Fruit fly (Drosophila melanogaster) whole organism, prepupa: ENCODE results near the gene CG34301.
A peak's percentile ranks its signal among the peaks of the same experiment; 100 is the strongest.

Experiments used
- Blimp-1 ChIP-seq: fragments of 200-800 bp; sonication (Bioruptor generic); optimal IDR thresholded peaks from 3 replicates; lab custom pipeline; 2017; ENCODE audit warnings: missing biosample characterization, missing genetic modification characterization, mild to moderate bottlenecking, moderate library complexity, missing genetic modification reagents
- CG10669 ChIP-seq: fragments of 200-800 bp; sonication (Bioruptor generic); optimal IDR thresholded peaks from 3 replicates; lab custom pipeline; 2018; ENCODE audit warnings: missing biosample characterization, mild to moderate bottlenecking, missing genetic modification characterization, moderate library complexity
- CG1621 ChIP-seq: fragments of 200-800 bp; sonication (Bioruptor generic); optimal IDR thresholded peaks from 3 replicates; lab custom pipeline; 2018; ENCODE audit warnings: missing biosample characterization, mild to moderate bottlenecking, missing genetic modification characterization
- CG16779 ChIP-seq: fragments of 200-800 bp; sonication (Bioruptor generic); optimal IDR thresholded peaks from 3 replicates; lab custom pipeline; 2017; ENCODE audit warnings: missing biosample characterization, mild to moderate bottlenecking, missing genetic modification characterization
- CG3032 ChIP-seq: fragments of 200-800 bp; optimal IDR thresholded peaks from 2 replicates; lab custom pipeline; 2019; ENCODE audit warnings: missing biosample characterization, mild to moderate bottlenecking, missing genetic modification characterization, moderate library complexity
- CG31627 ChIP-seq: fragments of 200-800 bp; sonication (Bioruptor generic); optimal IDR thresholded peaks from 3 replicates; lab custom pipeline; 2016; ENCODE audit warnings: missing biosample characterization, missing genetic modification characterization
- CG32006 ChIP-seq: fragments of 200-800 bp; sonication (Bioruptor generic); optimal IDR thresholded peaks from 3 replicates; lab custom pipeline; 2017; ENCODE audit warnings: missing biosample characterization, mild to moderate bottlenecking, missing genetic modification characterization
- CG34406 ChIP-seq: fragments of 200-800 bp; sonication (Bioruptor generic); optimal IDR thresholded peaks from 3 replicates; lab custom pipeline; 2016; ENCODE audit warnings: missing biosample characterization, missing genetic modification characterization
- CG4318 ChIP-seq: fragments of 200-800 bp; sonication (Bioruptor generic); optimal IDR thresholded peaks from 3 replicates; lab custom pipeline; 2017; ENCODE audit warnings: missing biosample characterization, mild to moderate bottlenecking, missing genetic modification characterization
- CG6163 ChIP-seq: fragments of 200-800 bp; sonication (Bioruptor generic); IDR thresholded peaks from 3 replicates; pipeline ENCODE4 v1.3.6; 2022; ENCODE audit warnings: missing biosample characterization, missing genetic modification characterization
- CG6276 ChIP-seq: fragments of 200-800 bp; sonication (Bioruptor generic); optimal IDR thresholded peaks from 2 replicates; lab custom pipeline; 2017; ENCODE audit warnings: missing biosample characterization, mild to moderate bottlenecking, missing genetic modification characterization
- CG6792 ChIP-seq: fragments of 200-800 bp; sonication (Bioruptor generic); optimal IDR thresholded peaks from 3 replicates; lab custom pipeline; 2016; ENCODE audit warnings: missing biosample characterization, missing genetic modification characterization
- CG6808 ChIP-seq: fragments of 200-800 bp; sonication (Bioruptor generic); optimal IDR thresholded peaks from 3 replicates; lab custom pipeline; 2017; ENCODE audit warnings: missing biosample characterization, missing genetic modification characterization, mild to moderate bottlenecking, moderate library complexity, missing genetic modification reagents
- CG6854 ChIP-seq: fragments of 200-800 bp; sonication (Bioruptor generic); optimal IDR thresholded peaks from 2 replicates; lab custom pipeline; 2017; ENCODE audit warnings: missing biosample characterization, mild to moderate bottlenecking, missing genetic modification characterization
- CG7368 ChIP-seq: fragments of 200-800 bp; sonication (Bioruptor generic); optimal IDR thresholded peaks from 3 replicates; lab custom pipeline; 2016; ENCODE audit warnings: missing biosample characterization, missing genetic modification characterization
- CG8119 ChIP-seq: fragments of 200-800 bp; sonication (Bioruptor generic); IDR thresholded peaks from 3 replicates; pipeline ENCODE4 v1.3.6; 2022; ENCODE audit warnings: missing biosample characterization, missing genetic modification characterization
- CG8319 ChIP-seq: fragments of 200-800 bp; sonication (Bioruptor generic); optimal IDR thresholded peaks from 3 replicates; lab custom pipeline; 2016; ENCODE audit warnings: missing biosample characterization, missing genetic modification characterization
- CG8632 ChIP-seq: fragments of 200-800 bp; sonication (Bioruptor generic); optimal IDR thresholded peaks from 3 replicates; lab custom pipeline; 2016; ENCODE audit warnings: missing biosample characterization, missing genetic modification characterization
- CG9139 ChIP-seq: fragments of 200-800 bp; sonication (Bioruptor generic); optimal IDR thresholded peaks from 3 replicates; lab custom pipeline; 2017; ENCODE audit warnings: missing biosample characterization, mild to moderate bottlenecking, missing genetic modification characterization
- Eip75B ChIP-seq: fragments of 200-800 bp; sonication (Bioruptor generic); optimal IDR thresholded peaks from 3 replicates; lab custom pipeline; 2016; ENCODE audit warnings: missing biosample characterization, missing genetic modification characterization
- Eip78C ChIP-seq: fragments of 200-800 bp; sonication (Bioruptor generic); peaks from one replicate; lab custom pipeline; 2016; ENCODE audit warnings: missing biosample characterization, missing genetic modification characterization
- Eip93F ChIP-seq: fragments of 200-800 bp; sonication (Bioruptor generic); optimal IDR thresholded peaks from 2 replicates; lab custom pipeline; 2016; ENCODE audit warnings: missing biosample characterization, mild to moderate bottlenecking, missing genetic modification characterization
- Ets96B ChIP-seq: fragments of 200-800 bp; optimal IDR thresholded peaks from 2 replicates; lab custom pipeline; 2019; ENCODE audit warnings: missing biosample characterization, mild to moderate bottlenecking, missing genetic modification characterization, moderate library complexity
- Gug ChIP-seq: fragments of 200-800 bp; sonication (Bioruptor generic); IDR thresholded peaks from 2 replicates; pipeline ENCODE4 v1.3.6; 2022; ENCODE audit warnings: missing biosample characterization, missing genetic modification characterization
- Hr38 ChIP-seq: sonication (Bioruptor generic); optimal IDR thresholded peaks from 2 replicates; lab custom pipeline; 2016; ENCODE audit warnings: missing biosample characterization, missing genetic modification characterization
- Hr4 ChIP-seq: fragments of 200-800 bp; sonication (Bioruptor generic); optimal IDR thresholded peaks from 3 replicates; lab custom pipeline; 2016; ENCODE audit warnings: missing biosample characterization, missing genetic modification characterization
- Lpt ChIP-seq: fragments of 200-800 bp; sonication (Bioruptor generic); optimal IDR thresholded peaks from 3 replicates; lab custom pipeline; 2016; ENCODE audit warnings: missing biosample characterization, missing genetic modification characterization
- Smox ChIP-seq: fragments of 200-800 bp; sonication (Bioruptor generic); optimal IDR thresholded peaks from 3 replicates; lab custom pipeline; 2016; ENCODE audit warnings: missing biosample characterization, missing genetic modification characterization
- Sox14 ChIP-seq: fragments of 200-800 bp; sonication (Bioruptor generic); optimal IDR thresholded peaks from 3 replicates; lab custom pipeline; 2016; ENCODE audit warnings: missing biosample characterization, missing genetic modification characterization
- Sox15 ChIP-seq: fragments of 200-800 bp; sonication (Bioruptor generic); optimal IDR thresholded peaks from 3 replicates; lab custom pipeline; 2016; ENCODE audit warnings: missing biosample characterization, missing genetic modification characterization
- acj6 ChIP-seq: fragments of 200-800 bp; sonication (Bioruptor generic); optimal IDR thresholded peaks from 3 replicates; lab custom pipeline; 2016; ENCODE audit warnings: missing biosample characterization, missing genetic modification characterization
- dac ChIP-seq: fragments of 200-800 bp; sonication (Bioruptor generic); optimal IDR thresholded peaks from 2 replicates; lab custom pipeline; 2017; ENCODE audit warnings: missing biosample characterization, mild to moderate bottlenecking, missing genetic modification characterization
- dsx ChIP-seq: fragments of 200-800 bp; optimal IDR thresholded peaks from 3 replicates; lab custom pipeline; 2019; ENCODE audit warnings: missing biosample characterization, mild to moderate bottlenecking, missing genetic modification characterization, moderate library complexity; ENCODE audit not compliant: poor library complexity, severe bottlenecking
- fd85E ChIP-seq: fragments of 200-800 bp; sonication (Bioruptor generic); optimal IDR thresholded peaks from 3 replicates; lab custom pipeline; 2016; ENCODE audit warnings: missing biosample characterization, missing genetic modification characterization
- fkh ChIP-seq: fragments of 200-800 bp; sonication (Bioruptor generic); optimal IDR thresholded peaks from 3 replicates; lab custom pipeline; 2017; ENCODE audit warnings: missing biosample characterization, mild to moderate bottlenecking, missing genetic modification characterization, moderate library complexity
- lz ChIP-seq: fragments of 200-800 bp; sonication (Bioruptor generic); optimal IDR thresholded peaks from 3 replicates; lab custom pipeline; 2016; ENCODE audit warnings: missing biosample characterization, missing genetic modification characterization
- net ChIP-seq: fragments of 200-800 bp; sonication (Bioruptor generic); optimal IDR thresholded peaks from 3 replicates; lab custom pipeline; 2016; ENCODE audit warnings: missing biosample characterization, missing genetic modification characterization
- salr ChIP-seq, 2 experiments: fragments of 200-800 bp; sonication (Bioruptor generic); optimal IDR thresholded peaks; 3 replicates each; lab custom pipeline; 2016 to 2018; ENCODE audit warnings: missing biosample characterization in 2 of 2, missing genetic modification characterization in 2 of 2, mild to moderate bottlenecking in 1 of 2
- spab ChIP-seq: fragments of 200-800 bp; sonication (Bioruptor generic); optimal IDR thresholded peaks from 2 replicates; lab custom pipeline; 2017; ENCODE audit warnings: missing biosample characterization, mild to moderate bottlenecking, missing genetic modification characterization, missing genetic modification reagents
- ss ChIP-seq, 2 experiments: fragments of 200-800 bp; sonication (Bioruptor generic); optimal IDR thresholded peaks; 2 replicates in 1 of 2; 3 replicates in 1 of 2; lab custom pipeline; 2017 to 2018; ENCODE audit warnings: mild to moderate bottlenecking in 2 of 2, missing biosample characterization in 2 of 2, missing genetic modification characterization in 2 of 2, moderate library complexity in 1 of 2
- svp ChIP-seq: fragments of 200-800 bp; sonication (Bioruptor generic); peaks from one replicate; lab custom pipeline; 2016; ENCODE audit warnings: missing biosample characterization, missing genetic modification characterization
- topi ChIP-seq: fragments of 200-800 bp; sonication (Bioruptor generic); optimal IDR thresholded peaks from 3 replicates; lab custom pipeline; 2016; ENCODE audit warnings: missing biosample characterization, missing genetic modification characterization
- vri ChIP-seq: fragments of 200-800 bp; sonication (Bioruptor generic); optimal IDR thresholded peaks from 3 replicates; lab custom pipeline; 2016; ENCODE audit warnings: missing biosample characterization, mild to moderate bottlenecking, missing genetic modification characterization

Gene CG34301

DNA sequence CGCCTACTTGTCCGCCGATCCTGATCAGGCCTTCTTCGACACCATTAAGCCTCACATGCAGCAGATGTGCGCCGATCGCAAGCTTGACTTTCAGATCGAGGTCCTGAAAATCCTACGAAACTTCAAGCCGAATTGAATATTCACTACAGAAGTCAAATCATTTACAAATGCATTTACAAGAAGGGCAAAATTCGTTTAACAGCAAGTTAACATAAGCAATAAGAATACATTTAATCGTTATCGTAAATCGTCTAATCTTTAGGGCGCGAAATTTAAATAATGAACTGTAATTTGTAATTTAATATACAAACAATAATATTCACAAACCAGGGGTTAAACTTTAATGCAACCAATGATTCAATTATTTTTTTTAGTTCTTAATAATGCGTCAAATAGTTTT is 33.8 kb downstream of the CG34301 start:
- no peak for TF ChIP-seq dac (GFP tag; lab: Kevin White, UChicago)
- no peak for TF ChIP-seq Eip78C
- TF ChIP-seq Hr4 (GFP tag; lab: Kevin White, UChicago), result no peak

DNA sequence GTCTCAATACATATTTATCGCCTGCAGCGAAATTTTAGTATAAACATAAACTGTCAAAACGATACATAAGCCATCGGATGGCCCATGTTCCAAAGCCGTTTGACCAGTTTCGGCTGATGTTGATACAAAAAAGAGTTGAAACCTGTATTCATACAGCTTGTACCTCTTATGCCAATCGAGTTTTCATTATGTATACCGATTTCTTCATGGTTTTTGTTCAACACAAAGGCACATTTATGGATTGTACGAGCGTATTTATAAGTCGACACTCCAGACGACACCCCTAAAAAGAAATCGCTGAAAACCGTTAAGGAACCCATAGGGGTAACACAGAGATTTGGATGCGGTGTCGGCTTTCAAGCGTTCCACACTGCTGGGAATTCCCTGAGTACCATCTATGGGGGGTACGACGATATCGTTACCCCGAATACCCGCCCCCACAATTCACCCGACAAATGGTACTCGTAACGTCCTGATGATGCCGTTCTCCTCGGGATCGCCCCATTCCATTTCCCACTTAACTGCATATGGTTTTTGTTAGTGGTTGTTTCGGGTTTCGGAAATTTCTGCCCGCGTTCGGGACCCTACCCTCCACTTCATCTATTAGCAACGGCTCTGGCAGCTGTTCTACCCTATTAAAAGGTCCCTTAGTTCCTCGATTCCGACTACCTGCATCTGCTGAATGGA is 34.7 kb downstream of the CG34301 start:
- TF ChIP-seq Blimp-1 (GFP tag; lab: Kevin White, UChicago) (no peak), Eip93F (GFP tag; lab: Kevin White, UChicago) (no peak), Eip78C (peak; percentile 77), CG32006 (GFP tag; lab: Kevin White, UChicago) (no peak), Hr38 (GFP tag; lab: Kevin White, UChicago) (no peak), CG8632 (GFP tag; lab: Kevin White, UChicago) (no peak), Smox (GFP tag; lab: Kevin White, UChicago) (no peak), CG6163 (peak; percentile 12; the same call in 1 of the 3 replicates), CG4318 (no peak), CG6276 (GFP tag; lab: Kevin White, UChicago) (no peak), ss (GFP tag; optimal IDR thresholded peaks at IDR 0.05; lab: Kevin White, UChicago) (peak in 1 of 2 experiments; percentile 9), salr (GFP tag; optimal IDR thresholded peaks at IDR 0.05; lab: Kevin White, UChicago) (no peak), dsx (GFP tag; lab: Kevin White, UChicago) (peak; percentile 30), fkh (GFP tag; lab: Kevin White, UChicago) (peak; percentile 6), svp (peak; percentile 4), CG6792 (GFP tag; lab: Kevin White, UChicago) (no peak), Hr4 (GFP tag; lab: Kevin White, UChicago) (peak; percentile 20), vri (peak; percentile 7), Sox14 (GFP tag; lab: Kevin White, UChicago) (no peak), CG6854 (GFP tag; lab: Kevin White, UChicago) (peak; percentile 12)

DNA sequence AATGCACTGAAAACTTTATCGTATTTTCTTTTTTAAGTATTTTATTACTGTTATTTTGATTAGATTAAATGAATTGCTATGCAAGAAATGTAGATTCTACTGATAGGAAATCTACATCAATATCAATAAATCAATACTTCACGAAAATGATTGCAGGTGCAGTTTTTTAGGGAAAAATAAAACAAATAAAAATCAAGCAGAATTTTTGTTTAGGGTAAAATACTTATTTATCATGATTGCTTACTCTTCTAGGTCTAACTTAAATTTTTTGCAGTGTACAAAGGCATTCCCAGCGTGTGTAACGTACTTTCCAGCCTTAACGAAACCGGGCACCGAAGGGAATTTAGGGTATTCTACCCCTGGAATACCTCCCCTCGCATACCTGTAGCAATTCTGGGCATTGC is 35.3 kb downstream of the CG34301 start:
- TF ChIP-seq CG6808 (GFP tag; lab: Kevin White, UChicago) (peak; percentile 60), CG3032 (tag; lab: Kevin White, UChicago) (peak; percentile 66), CG1621 (tag; lab: Kevin White, UChicago) (peak; percentile 36), svp (peak; percentile 86), Ets96B (tag; lab: Kevin White, UChicago) (peak; percentile 65), Smox (GFP tag; lab: Kevin White, UChicago) (peak; percentile 63), acj6 (peak; percentile 59), CG8319 (GFP tag; lab: Kevin White, UChicago) (peak; percentile 6), CG34406 (GFP tag; lab: Kevin White, UChicago) (peak; percentile 57), spab (no peak), CG7368 (GFP tag; lab: Kevin White, UChicago) (peak; percentile 28), CG9139 (GFP tag; lab: Kevin White, UChicago) (no peak), Eip78C (peak; percentile 87), fd85E (GFP tag; lab: Kevin White, UChicago) (no peak), Eip75B (GFP tag; lab: Kevin White, UChicago) (peak; percentile 66), Lpt (GFP tag; lab: Kevin White, UChicago) (no peak), dac (GFP tag; lab: Kevin White, UChicago) (no peak), Eip93F (GFP tag; lab: Kevin White, UChicago) (no peak), CG8632 (GFP tag; lab: Kevin White, UChicago) (peak; percentile 62), fkh (GFP tag; lab: Kevin White, UChicago) (peak; percentile 18), dsx (GFP tag; lab: Kevin White, UChicago) (peak; percentile 28), Gug (no peak), CG32006 (GFP tag; lab: Kevin White, UChicago) (peak; percentile 38), salr (GFP tag; optimal IDR thresholded peaks at IDR 0.05; lab: Kevin White, UChicago) (peak in 1 of 2 experiments; percentile 41), CG6854 (GFP tag; lab: Kevin White, UChicago) (no peak), CG16779 (no peak), Sox14 (GFP tag; lab: Kevin White, UChicago) (peak; percentile 45), Sox15 (GFP tag; lab: Kevin White, UChicago) (peak; percentile 40), Hr4 (GFP tag; lab: Kevin White, UChicago) (peak; percentile 14), net (GFP tag; lab: Kevin White, UChicago) (peak; percentile 28), lz (GFP tag; lab: Kevin White, UChicago) (peak; percentile 61), CG8119 (GFP tag; lab: Robert Waterston, UW) (no peak), CG6276 (GFP tag; lab: Kevin White, UChicago) (no peak), CG31627 (peak; percentile 63), CG6163 (no peak), topi (GFP tag; lab: Kevin White, UChicago) (peak; percentile 67), CG10669 (GFP tag; lab: Kevin White, UChicago) (peak; percentile 67), ss (GFP tag; optimal IDR thresholded peaks at IDR 0.05; lab: Kevin White, UChicago) (peak; percentile 13 to 65)
